Worm (Caenorhabditis elegans): ENCODE results near the gene R02E4.3.
A peak's percentile ranks its signal among the peaks of the same experiment; 100 is the strongest.

Gene R02E4.3

ce11 chrX:4102075-4102598, at the start of gene R02E4.3:
TSS of gene R02E4.3 (minus strand) at chrX:4102125.
- TF ChIP-seq T22C8.4 (GFP tag; IDR thresholded peaks at IDR 0.05) (no peak), tab-1 (GFP tag; IDR thresholded peaks at IDR 0.05) (no peak), med-1 (GFP tag; optimal IDR thresholded peaks at IDR 0.05; ENCODE audit: insufficient read depth) (no peak), flt-1 (GFP tag; IDR thresholded peaks at IDR 0.05) (no peak), klf-2 (GFP tag; conservative IDR thresholded peaks at IDR 0.05) (no peak), ztf-29 (GFP tag; IDR thresholded peaks at IDR 0.05) (no peak), cog-1 (tag; optimal IDR thresholded peaks at IDR 0.05) (no peak), ref-1 (GFP tag; conservative IDR thresholded peaks at IDR 0.05) (no peak), ztf-23 (GFP tag; IDR thresholded peaks at IDR 0.05) (no peak)

- TF ChIP-seq T22C8.4 (GFP tag; IDR thresholded peaks at IDR 0.05) (0 out of 2 replicates have a peak, but pooled peaks have one; percentile 10), klf-2 (GFP tag; conservative IDR thresholded peaks at IDR 0.05) (no peak), flt-1 (GFP tag; IDR thresholded peaks at IDR 0.05) (0 out of 2 replicates have a peak, but pooled peaks have one; percentile 29), ztf-23 (GFP tag; IDR thresholded peaks at IDR 0.05) (no peak), ztf-29 (GFP tag; IDR thresholded peaks at IDR 0.05) (no peak), med-1 (GFP tag; optimal IDR thresholded peaks at IDR 0.05; ENCODE audit: insufficient read depth) (no peak), cog-1 (tag; optimal IDR thresholded peaks at IDR 0.05) (no peak), ref-1 (GFP tag; conservative IDR thresholded peaks at IDR 0.05) (no peak), tab-1 (GFP tag; IDR thresholded peaks at IDR 0.05) (no peak)
Observed at ce11 chrX:4151206-4151605, 49.3 kb upstream of the R02E4.3 start.

- TF ChIP-seq flt-1 (GFP tag; IDR thresholded peaks at IDR 0.05) (no peak), med-1 (GFP tag; optimal IDR thresholded peaks at IDR 0.05; ENCODE audit: insufficient read depth) (no peak), ref-1 (GFP tag; conservative IDR thresholded peaks at IDR 0.05) (no peak), ztf-29 (GFP tag; IDR thresholded peaks at IDR 0.05) (no peak), tab-1 (GFP tag; IDR thresholded peaks at IDR 0.05) (no peak), ztf-23 (GFP tag; IDR thresholded peaks at IDR 0.05) (no peak), cog-1 (tag; optimal IDR thresholded peaks at IDR 0.05) (no peak), T22C8.4 (GFP tag; IDR thresholded peaks at IDR 0.05) (no peak), klf-2 (GFP tag; conservative IDR thresholded peaks at IDR 0.05) (no peak)
Observed at ce11 chrX:4148449-4149031, 46.6 kb upstream of the R02E4.3 start.

DNA sequence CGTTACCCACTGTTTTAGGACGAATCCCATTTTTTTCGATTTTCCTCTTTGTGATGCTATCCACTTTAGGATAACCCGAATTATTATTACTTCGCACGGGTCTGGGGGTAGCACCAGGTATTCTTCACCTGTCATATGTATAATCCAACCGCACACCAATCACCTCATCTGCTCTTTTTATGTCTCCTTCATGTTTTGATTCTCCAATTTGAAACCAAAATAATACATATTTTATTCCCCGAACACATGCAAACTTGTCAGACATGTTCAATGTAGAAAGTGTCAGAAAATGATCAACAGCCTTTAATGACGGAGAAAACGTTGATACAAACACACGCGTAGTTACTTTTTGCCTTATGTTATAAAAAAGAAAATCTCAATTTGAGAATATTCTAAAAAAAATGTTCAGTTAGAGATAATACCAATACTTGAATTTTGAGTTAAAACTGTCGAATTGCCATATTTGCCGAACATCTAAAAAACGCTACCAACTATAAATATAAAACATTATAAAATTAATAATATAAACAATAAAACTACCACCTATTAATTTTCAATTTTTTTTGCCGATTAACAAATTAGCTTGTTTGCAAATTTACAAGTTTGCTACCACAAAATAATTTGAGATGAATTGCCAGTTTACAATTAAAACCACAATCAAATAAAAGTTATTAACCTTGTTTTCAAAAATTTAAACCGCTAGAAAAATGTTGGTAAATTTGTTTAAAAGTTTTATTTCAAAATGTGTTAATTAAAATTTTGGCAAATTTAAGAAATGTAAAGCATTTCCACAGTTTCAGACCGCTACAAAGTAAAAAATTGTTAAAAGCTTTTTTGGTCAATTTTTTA, 45.9 kb upstream of the R02E4.3 start:
- TF ChIP-seq ztf-29 (GFP tag; IDR thresholded peaks at IDR 0.05) (no peak), flt-1 (GFP tag; IDR thresholded peaks at IDR 0.05) (no peak), cog-1 (tag; optimal IDR thresholded peaks at IDR 0.05) (no peak), tab-1 (GFP tag; IDR thresholded peaks at IDR 0.05) (no peak), ztf-23 (GFP tag; IDR thresholded peaks at IDR 0.05) (no peak), klf-2 (GFP tag; conservative IDR thresholded peaks at IDR 0.05) (no peak), ref-1 (GFP tag; conservative IDR thresholded peaks at IDR 0.05) (no peak), T22C8.4 (GFP tag; IDR thresholded peaks at IDR 0.05) (no peak), med-1 (GFP tag; optimal IDR thresholded peaks at IDR 0.05; ENCODE audit: insufficient read depth) (no peak)

- TF ChIP-seq med-1 (GFP tag; optimal IDR thresholded peaks at IDR 0.05; ENCODE audit: insufficient read depth): no peak
- no peak for TF ChIP-seq ref-1 (GFP tag; conservative IDR thresholded peaks at IDR 0.05)
- TF ChIP-seq klf-2 (GFP tag; conservative IDR thresholded peaks at IDR 0.05): no peak
- TF ChIP-seq cog-1 (tag; optimal IDR thresholded peaks at IDR 0.05): no peak
- no peak for TF ChIP-seq tab-1 (GFP tag; IDR thresholded peaks at IDR 0.05)
- TF ChIP-seq flt-1 (GFP tag; IDR thresholded peaks at IDR 0.05): no peak
- TF ChIP-seq ztf-23 (GFP tag; IDR thresholded peaks at IDR 0.05): no peak
- no peak for TF ChIP-seq T22C8.4 (GFP tag; IDR thresholded peaks at IDR 0.05)
- TF ChIP-seq ztf-29 (GFP tag; IDR thresholded peaks at IDR 0.05): no peak
Observed at ce11 chrX:4146798-4147543, 45.0 kb upstream of the R02E4.3 start.

DNA sequence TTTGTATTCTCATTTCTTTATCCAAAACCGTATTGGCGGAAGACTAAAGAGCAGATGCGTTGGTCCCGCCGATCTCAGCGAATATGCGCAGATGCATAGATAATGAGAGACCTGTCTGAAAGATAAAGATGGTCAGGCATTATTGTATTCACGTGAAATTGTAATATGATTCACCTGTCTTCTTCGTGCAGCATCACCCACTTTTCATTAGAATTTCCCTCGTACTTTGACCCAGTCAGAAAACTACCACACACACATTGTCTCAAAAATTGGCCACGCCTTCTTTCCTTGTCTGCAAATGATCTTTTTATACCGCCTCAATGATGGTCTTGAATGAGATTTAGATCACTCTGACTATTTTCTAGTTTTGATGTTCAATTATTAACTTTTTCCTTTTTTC, 44.1 kb upstream of the R02E4.3 start:
- TF ChIP-seq T22C8.4 (GFP tag; IDR thresholded peaks at IDR 0.05) (no peak), ztf-29 (GFP tag; IDR thresholded peaks at IDR 0.05) (no peak), ztf-23 (GFP tag; IDR thresholded peaks at IDR 0.05) (no peak), flt-1 (GFP tag; IDR thresholded peaks at IDR 0.05) (no peak), klf-2 (GFP tag; conservative IDR thresholded peaks at IDR 0.05) (no peak), ref-1 (GFP tag; conservative IDR thresholded peaks at IDR 0.05) (no peak), cog-1 (tag; optimal IDR thresholded peaks at IDR 0.05) (no peak), tab-1 (GFP tag; IDR thresholded peaks at IDR 0.05) (no peak), med-1 (GFP tag; optimal IDR thresholded peaks at IDR 0.05; ENCODE audit: insufficient read depth) (no peak)

ce11 chrX:4145051-4145826, 43.3 kb upstream of the R02E4.3 start:
- TF ChIP-seq T22C8.4 (GFP tag; IDR thresholded peaks at IDR 0.05): peak; percentile 92
- 0 out of 2 replicates have a peak, but pooled peaks have one; percentile 48 for TF ChIP-seq tab-1 (GFP tag; IDR thresholded peaks at IDR 0.05)
- TF ChIP-seq med-1 (GFP tag; optimal IDR thresholded peaks at IDR 0.05; ENCODE audit: insufficient read depth): no peak

DNA sequence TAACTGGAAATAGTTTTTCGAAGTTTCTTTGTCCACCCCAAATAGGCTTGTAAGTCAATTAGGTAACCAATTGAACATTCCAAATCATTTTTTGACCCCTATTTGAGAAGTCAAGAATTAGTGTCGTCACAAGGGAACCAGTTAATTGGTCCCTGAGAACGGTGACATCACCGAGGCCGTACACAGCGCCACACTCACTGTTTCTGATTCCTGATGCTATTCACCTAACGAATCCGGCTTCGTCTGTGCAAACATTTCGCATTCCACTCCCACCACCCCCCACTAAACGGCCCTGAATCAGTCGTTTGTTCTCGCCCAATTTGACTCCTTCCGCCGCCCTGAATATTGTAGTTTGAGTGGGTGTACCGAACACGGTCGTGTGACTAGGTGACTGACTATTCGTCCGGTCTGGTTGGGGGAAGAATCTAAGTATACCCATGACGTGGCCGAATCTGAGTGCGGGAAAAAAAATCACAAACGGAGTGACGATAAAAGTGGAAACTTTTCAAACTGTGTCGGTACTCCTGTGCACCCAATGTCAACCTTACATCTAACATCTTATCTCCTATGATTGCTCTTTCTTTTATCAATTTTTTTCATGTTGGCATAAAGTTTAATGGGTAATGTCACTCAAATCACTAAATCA, 42.3 kb upstream of the R02E4.3 start:
- TF ChIP-seq klf-2 (GFP tag; conservative IDR thresholded peaks at IDR 0.05) (no peak), tab-1 (GFP tag; IDR thresholded peaks at IDR 0.05) (no peak), cog-1 (tag; optimal IDR thresholded peaks at IDR 0.05) (no peak), flt-1 (GFP tag; IDR thresholded peaks at IDR 0.05) (no peak), ztf-23 (GFP tag; IDR thresholded peaks at IDR 0.05) (no peak), T22C8.4 (GFP tag; IDR thresholded peaks at IDR 0.05) (no peak)
